Worm (Caenorhabditis elegans) whole organism, mixed stage, embryonic: ENCODE data around the gene M70.1.
A peak's percentile ranks its signal among the peaks of the same experiment; 100 is the strongest.

Source experiments
- ceh-83 ChIP-seq: fragments of 200-800 bp; sonication (Bioruptor generic); optimal IDR thresholded peaks from 2 replicates; lab custom pipeline; 2018; ENCODE audit warnings: mild to moderate bottlenecking, missing genetic modification characterization, missing compliant biosample characterization
- drap-1 ChIP-seq: fragments of 200-800 bp; sonication (Bioruptor generic); optimal IDR thresholded peaks from 3 replicates; lab custom pipeline; 2018; ENCODE audit warnings: mild to moderate bottlenecking, missing genetic modification characterization, missing compliant biosample characterization
- elt-1 ChIP-seq: sonication (generic microtip); optimal IDR thresholded peaks from 2 replicates; lab custom pipeline; 2017; ENCODE audit warnings: missing genetic modification characterization, mild to moderate bottlenecking, missing compliant biosample characterization, antibody characterized with exemption, moderate library complexity, borderline replicate concordance; ENCODE audit not compliant: insufficient read depth
- elt-3 ChIP-seq: fragments of 150-350 bp; optimal IDR thresholded peaks from 2 replicates; lab custom pipeline; 2014; ENCODE audit warnings: missing biosample characterization, missing genetic modification characterization
- lin-13 ChIP-seq: fragments of 150-350 bp; optimal IDR thresholded peaks from 2 replicates; lab custom pipeline; 2014; ENCODE audit warnings: missing biosample characterization, missing genetic modification characterization
- mab-5 ChIP-seq: fragments of 150-350 bp; optimal IDR thresholded peaks from 2 replicates; lab custom pipeline; 2014; ENCODE audit warnings: missing biosample characterization, missing genetic modification characterization
- mep-1 ChIP-seq: fragments of 150-350 bp; optimal IDR thresholded peaks from 2 replicates; lab custom pipeline; 2017; ENCODE audit warnings: missing biosample characterization, missing genetic modification reagents, missing genetic modification characterization, inconsistent platforms
- nhr-12 ChIP-seq: fragments of 150-350 bp; optimal IDR thresholded peaks from 2 replicates; lab custom pipeline; 2014; ENCODE audit warnings: missing biosample characterization, missing genetic modification characterization
- nhr-237 ChIP-seq: fragments of 150-350 bp; optimal IDR thresholded peaks from 2 replicates; lab custom pipeline; 2014; ENCODE audit warnings: missing biosample characterization, missing genetic modification characterization
- nhr-76 ChIP-seq: sonication (generic microtip); optimal IDR thresholded peaks from 2 replicates; lab custom pipeline; 2017; ENCODE audit warnings: missing biosample characterization, missing genetic modification characterization
- snpc-4 ChIP-seq: fragments of 150-350 bp; optimal IDR thresholded peaks from 2 replicates; lab custom pipeline; 2014; ENCODE audit warnings: missing biosample characterization, missing genetic modification characterization
- unc-62 ChIP-seq: fragments of 150-350 bp; optimal IDR thresholded peaks from 2 replicates; lab custom pipeline; 2014; ENCODE audit warnings: missing biosample characterization, missing genetic modification reagents, missing genetic modification characterization
- ztf-11 ChIP-seq: fragments of 150-350 bp; optimal IDR thresholded peaks from 2 replicates; lab custom pipeline; 2014; ENCODE audit warnings: missing biosample characterization, missing genetic modification characterization

ce11 chrIV:2296639-2297038, 51.0 kb downstream of the M70.1 start:
- TF ChIP-seq drap-1 (no peak), mab-5 (tag; lab: Kevin White, UChicago) (no peak), snpc-4 (tag; lab: Kevin White, UChicago) (no peak), lin-13 (no peak), ztf-11 (tag; lab: Kevin White, UChicago) (no peak), mep-1 (no peak), unc-62 (GFP tag; lab: Kevin White, UChicago) (peak; percentile 79), elt-3 (no peak), nhr-76 (tag; lab: Kevin White, UChicago) (no peak), nhr-237 (no peak), nhr-12 (tag; lab: Kevin White, UChicago) (no peak), elt-1 (tag; lab: Kevin White, UChicago) (peak; percentile 66), ceh-83 (GFP tag; lab: Kevin White, UChicago) (no peak)
